Worm (Caenorhabditis elegans) whole organism, midembryonic: ENCODE data around the gene K12D9.1.

Source experiments
- T22C8.4 ChIP-seq: fragments of 200-800 bp; sonication (Bioruptor generic); IDR thresholded peaks from 2 replicates; pipeline ENCODE4 v1.3.6; 2022; ENCODE audit warnings: missing genetic modification characterization, missing compliant biosample characterization
- ref-1 ChIP-seq: fragments of 200-800 bp; sonication (Bioruptor generic); conservative IDR thresholded peaks from 2 replicates; pipeline ENCODE4 v1.3.6; 2022; ENCODE audit warnings: missing genetic modification reagents, missing genetic modification characterization, missing compliant biosample characterization
- tab-1 ChIP-seq: fragments of 200-800 bp; sonication (Bioruptor generic); IDR thresholded peaks from 2 replicates; pipeline ENCODE4 v1.3.6; 2022; ENCODE audit warnings: missing genetic modification characterization, missing compliant biosample characterization
- ztf-23 ChIP-seq: fragments of 200-800 bp; sonication (Bioruptor generic); IDR thresholded peaks from 2 replicates; pipeline ENCODE4 v1.3.6; 2022; ENCODE audit warnings: missing genetic modification reagents, missing genetic modification characterization, missing compliant biosample characterization
- ztf-29 ChIP-seq: fragments of 200-800 bp; sonication (Bioruptor generic); IDR thresholded peaks from 2 replicates; pipeline ENCODE4 v1.3.6; 2022; ENCODE audit warnings: missing genetic modification reagents, missing genetic modification characterization, missing compliant biosample characterization

DNA sequence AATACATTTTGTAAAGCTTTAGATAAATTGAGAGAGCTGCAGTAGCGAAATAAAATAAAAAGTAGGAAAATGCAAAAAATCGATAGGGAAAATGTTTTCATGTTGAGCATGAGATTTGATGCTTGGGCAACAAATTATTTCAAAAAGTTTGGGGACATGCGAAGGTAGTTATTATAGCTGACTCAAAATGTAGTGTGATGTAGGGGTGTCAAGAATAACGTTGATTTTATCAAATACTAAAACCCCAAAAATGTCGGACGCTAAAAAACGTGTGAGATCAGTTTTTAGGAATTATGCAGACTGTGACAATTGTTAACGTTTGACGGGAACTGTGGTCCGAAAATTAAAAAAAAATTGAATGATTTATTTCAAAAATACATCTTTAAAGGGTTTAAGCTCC, 7.0 kb downstream of the K12D9.1 start, which contains the start of gene irld-12:
- TF ChIP-seq T22C8.4 (GFP tag; lab: Robert Waterston, UW) (no peak), ref-1 (no peak), ztf-23 (GFP tag; lab: Robert Waterston, UW) (no peak), ztf-29 (no peak), tab-1 (GFP tag; lab: Robert Waterston, UW) (no peak)
